Fruit fly (Drosophila melanogaster) whole organism, pupa: Measurements from ENCODE around the gene CG1317.

Source experiments
- CG10348 ChIP-seq: fragments of 200-800 bp; sonication (Bioruptor generic); IDR thresholded peaks from 2 replicates; pipeline ENCODE4 v1.3.6; 2022; ENCODE audit warnings: missing biosample characterization, missing genetic modification characterization
- CG12605 ChIP-seq: fragments of 200-800 bp; sonication (Bioruptor generic); IDR thresholded peaks from 2 replicates; pipeline ENCODE4 v1.3.6; 2022; ENCODE audit warnings: missing biosample characterization, missing genetic modification characterization
- CG13204 ChIP-seq: fragments of 200-800 bp; sonication (Bioruptor generic); optimal IDR thresholded peaks from 2 replicates; lab custom pipeline; 2018; ENCODE audit warnings: missing biosample characterization, mild to moderate bottlenecking, missing genetic modification characterization, moderate library complexity
- CG14655 ChIP-seq: fragments of 200-800 bp; sonication (Bioruptor generic); optimal IDR thresholded peaks from 3 replicates; lab custom pipeline; 2017; ENCODE audit warnings: mild to moderate bottlenecking, missing biosample characterization, missing genetic modification reagents, missing genetic modification characterization
- CG15710 ChIP-seq: fragments of 200-800 bp; sonication (Bioruptor generic); optimal IDR thresholded peaks from 2 replicates; lab custom pipeline; 2018; ENCODE audit warnings: missing biosample characterization, mild to moderate bottlenecking, missing genetic modification characterization, moderate library complexity
- CG17806 ChIP-seq: fragments of 200-800 bp; sonication (Bioruptor generic); optimal IDR thresholded peaks from 2 replicates; lab custom pipeline; 2018; ENCODE audit warnings: missing biosample characterization, mild to moderate bottlenecking, missing genetic modification characterization, moderate library complexity
- CG32121 ChIP-seq: fragments of 200-800 bp; sonication (Bioruptor generic); IDR thresholded peaks from 2 replicates; pipeline ENCODE4 v1.3.6; 2022; ENCODE audit warnings: missing biosample characterization, missing genetic modification characterization
- CG34367 ChIP-seq: fragments of 200-800 bp; sonication (Bioruptor generic); optimal IDR thresholded peaks from 2 replicates; lab custom pipeline; 2018; ENCODE audit warnings: missing biosample characterization, mild to moderate bottlenecking, missing genetic modification characterization
- CG4496 ChIP-seq: fragments of 200-800 bp; sonication (Bioruptor generic); IDR thresholded peaks from 3 replicates; pipeline ENCODE4 v1.3.6; 2022; ENCODE audit warnings: missing biosample characterization, missing genetic modification characterization
- CG8159 ChIP-seq: fragments of 200-800 bp; sonication (Bioruptor generic); optimal IDR thresholded peaks from 3 replicates; lab custom pipeline; 2018; ENCODE audit warnings: missing biosample characterization, mild to moderate bottlenecking, missing genetic modification characterization, moderate library complexity
- CG8301 ChIP-seq: fragments of 200-800 bp; sonication (Bioruptor generic); optimal IDR thresholded peaks from 2 replicates; lab custom pipeline; 2018; ENCODE audit warnings: missing biosample characterization, mild to moderate bottlenecking, missing genetic modification characterization
- CG9948 ChIP-seq: fragments of 200-800 bp; sonication (Bioruptor generic); optimal IDR thresholded peaks from 2 replicates; lab custom pipeline; 2018; ENCODE audit warnings: missing biosample characterization, mild to moderate bottlenecking, missing genetic modification characterization, moderate library complexity
- D1 ChIP-seq: fragments of 200-800 bp; sonication (Bioruptor generic); optimal IDR thresholded peaks from 2 replicates; lab custom pipeline; 2018; ENCODE audit warnings: missing biosample characterization, mild to moderate bottlenecking, missing genetic modification characterization, moderate library complexity
- EcR ChIP-seq: fragments of 200-800 bp; sonication (Bioruptor generic); optimal IDR thresholded peaks from 3 replicates; lab custom pipeline; 2019; ENCODE audit warnings: missing biosample characterization, missing genetic modification characterization, mild to moderate bottlenecking, moderate library complexity, missing genetic modification reagents
- Ets98B ChIP-seq: fragments of 200-800 bp; sonication (Bioruptor generic); IDR thresholded peaks from 2 replicates; pipeline ENCODE4 v1.3.6; 2022; ENCODE audit warnings: missing biosample characterization, missing genetic modification characterization
- Pif1A ChIP-seq: fragments of 200-800 bp; sonication (Bioruptor generic); optimal IDR thresholded peaks from 3 replicates; lab custom pipeline; 2016; ENCODE audit warnings: missing biosample characterization, missing genetic modification characterization
- Pif1B ChIP-seq: fragments of 200-800 bp; sonication (Bioruptor generic); optimal IDR thresholded peaks from 3 replicates; lab custom pipeline; 2016; ENCODE audit warnings: missing biosample characterization, missing genetic modification characterization
- Snoo ChIP-seq: fragments of 200-800 bp; sonication (Bioruptor generic); optimal IDR thresholded peaks from 3 replicates; lab custom pipeline; 2017; ENCODE audit warnings: missing biosample characterization, mild to moderate bottlenecking, missing genetic modification characterization, inconsistent platforms
- fd96Ca ChIP-seq: fragments of 200-800 bp; sonication (Bioruptor generic); IDR thresholded peaks from 3 replicates; pipeline ENCODE4 v1.3.6; 2022; ENCODE audit warnings: missing biosample characterization, missing genetic modification characterization
- gl ChIP-seq: fragments of 200-800 bp; sonication (Bioruptor generic); optimal IDR thresholded peaks from 2 replicates; lab custom pipeline; 2018; ENCODE audit warnings: missing biosample characterization, mild to moderate bottlenecking, missing genetic modification characterization
- rn ChIP-seq: fragments of 200-800 bp; sonication (Bioruptor generic); IDR thresholded peaks from 2 replicates; pipeline ENCODE4 v1.3.6; 2022; ENCODE audit warnings: missing biosample characterization, missing genetic modification characterization

Gene CG1317

DNA sequence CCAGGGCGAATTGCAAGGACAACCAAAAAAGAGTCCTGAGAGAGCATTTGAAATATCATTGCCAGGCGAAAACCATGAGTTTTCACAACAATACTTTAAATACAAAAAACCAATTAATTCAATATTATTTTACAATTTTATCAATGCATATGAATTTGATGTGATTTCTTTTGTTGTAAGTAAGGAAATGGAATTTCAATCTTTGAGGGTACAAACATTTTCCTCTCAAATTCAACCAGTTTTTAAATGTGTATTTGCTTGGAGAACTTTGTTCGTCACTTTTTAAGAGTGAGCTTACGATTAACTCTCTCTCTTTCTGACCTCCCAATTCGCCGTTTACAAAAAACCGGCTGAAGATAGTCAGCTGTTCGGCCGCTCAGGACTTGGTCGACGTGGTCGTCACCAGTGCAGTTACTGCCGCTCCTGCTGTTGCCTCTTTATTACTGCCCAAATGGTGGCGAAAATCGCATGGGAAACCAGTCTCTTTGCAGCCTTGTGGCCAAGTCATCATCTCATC is 39.9 kb upstream of the CG1317 start:
- TF ChIP-seq Pif1A (GFP tag; lab: Kevin White, UChicago) = peak; percentile 71
- peak; percentile 50 for TF ChIP-seq Pif1B (GFP tag; lab: Kevin White, UChicago)
- peak; percentile 73 for TF ChIP-seq CG8159 (tag; lab: Kevin White, UChicago)
- no peak for TF ChIP-seq rn (GFP tag; lab: Robert Waterston, UW)
- TF ChIP-seq CG17806 = peak; percentile 76
- peak; percentile 54 for TF ChIP-seq Ets98B (GFP tag; lab: Robert Waterston, UW)
- TF ChIP-seq CG8301 (tag; lab: Kevin White, UChicago) = peak; percentile 54
- peak; percentile 45 for TF ChIP-seq Snoo (tag; lab: Kevin White, UChicago)
- peak; percentile 56 for TF ChIP-seq CG14655 (GFP tag; lab: Kevin White, UChicago)
- no peak for TF ChIP-seq CG10348
- TF ChIP-seq CG12605 = peak; percentile 17; the same call in 1 of the 2 replicates
- peak; percentile 15 for TF ChIP-seq D1 (tag; lab: Kevin White, UChicago)
- TF ChIP-seq CG15710 = peak; percentile 58
- TF ChIP-seq fd96Ca (GFP tag; lab: Robert Waterston, UW) = no peak
- TF ChIP-seq CG13204 = no peak
- TF ChIP-seq CG32121 (GFP tag; lab: Robert Waterston, UW) = 0 out of 2 replicates have a peak, but pooled peaks have one; percentile 30
- peak; percentile 73 for TF ChIP-seq CG9948 (tag; lab: Kevin White, UChicago)
- TF ChIP-seq gl (tag; lab: Kevin White, UChicago) = peak; percentile 4
- peak; percentile 39; the same call in 1 of the 3 replicates for TF ChIP-seq CG4496 (GFP tag; lab: Robert Waterston, UW)
- peak; percentile 56 for TF ChIP-seq CG34367 (tag; lab: Kevin White, UChicago)
- no peak for TF ChIP-seq EcR (GFP tag; lab: Kevin White, UChicago)

DNA sequence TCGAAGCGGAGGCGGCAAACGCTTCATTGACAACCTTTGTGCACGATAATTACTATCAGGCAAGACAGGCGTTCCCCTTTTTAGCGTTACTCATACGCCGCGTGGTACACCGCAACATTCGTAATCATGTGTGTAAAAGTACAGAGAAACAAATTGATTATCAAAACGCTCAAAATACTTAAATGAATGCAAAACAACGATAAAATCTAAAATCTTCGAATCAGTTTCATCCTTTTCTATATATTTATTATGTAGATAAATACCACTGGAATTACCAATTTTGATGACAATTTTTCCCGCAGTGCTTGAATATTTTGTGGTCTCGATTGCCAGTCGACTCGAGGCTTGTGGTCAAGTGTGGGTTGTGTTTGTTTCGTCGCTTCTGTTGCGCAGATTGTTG is 39.1 kb upstream of the CG1317 start:
- TF ChIP-seq CG8301 (tag; lab: Kevin White, UChicago) (peak; percentile 49), fd96Ca (GFP tag; lab: Robert Waterston, UW) (no peak), Snoo (tag; lab: Kevin White, UChicago) (no peak), CG10348 (no peak), EcR (GFP tag; lab: Kevin White, UChicago) (no peak), CG12605 (peak; percentile 35; the same call in 1 of the 2 replicates), Ets98B (GFP tag; lab: Robert Waterston, UW) (peak; percentile 37; the same call in 1 of the 2 replicates), rn (GFP tag; lab: Robert Waterston, UW) (no peak), CG13204 (no peak), gl (tag; lab: Kevin White, UChicago) (no peak), CG4496 (GFP tag; lab: Robert Waterston, UW) (peak; percentile 52; the same call in 2 of the 3 replicates), CG15710 (peak; percentile 7), CG32121 (GFP tag; lab: Robert Waterston, UW) (peak; percentile 51), CG14655 (GFP tag; lab: Kevin White, UChicago) (no peak), CG9948 (tag; lab: Kevin White, UChicago) (peak; percentile 25), Pif1A (GFP tag; lab: Kevin White, UChicago) (peak; percentile 56), CG17806 (peak; percentile 48)

DNA sequence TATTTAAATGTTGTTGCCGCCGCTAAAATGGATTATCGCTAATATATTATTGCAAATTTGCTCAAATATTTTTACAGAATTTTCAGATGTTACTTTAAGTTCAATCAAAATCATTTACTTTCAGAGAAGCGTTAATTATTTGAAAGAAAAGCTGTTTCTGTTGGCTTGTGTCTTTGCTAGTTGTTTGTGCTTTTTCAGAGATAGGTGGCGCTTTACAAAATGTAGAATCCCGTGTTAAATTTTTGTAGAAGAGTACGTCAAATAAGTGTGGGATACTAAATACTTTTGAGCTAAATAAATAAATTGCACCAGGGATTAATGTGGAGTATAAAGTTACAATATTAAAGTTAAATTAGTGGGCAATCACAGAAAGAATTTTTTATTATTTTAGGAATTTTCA is 37.5 kb upstream of the CG1317 start:
- no peak for TF ChIP-seq fd96Ca (GFP tag; lab: Robert Waterston, UW)
- TF ChIP-seq D1 (tag; lab: Kevin White, UChicago) = peak; percentile 96
- no peak for TF ChIP-seq Pif1A (GFP tag; lab: Kevin White, UChicago)
- TF ChIP-seq gl (tag; lab: Kevin White, UChicago) = no peak
- TF ChIP-seq CG17806 = no peak
- TF ChIP-seq CG9948 (tag; lab: Kevin White, UChicago) = no peak
- TF ChIP-seq CG10348 = no peak
- TF ChIP-seq Snoo (tag; lab: Kevin White, UChicago) = no peak

dm6 chr3L:2407945-2408344 is 36.2 kb upstream of the CG1317 start:
- no peak for TF ChIP-seq CG17806
- TF ChIP-seq CG15710 = no peak
- peak; percentile 12 for TF ChIP-seq CG13204
- TF ChIP-seq D1 (tag; lab: Kevin White, UChicago) = no peak
- peak; percentile 40; the same call in 1 of the 3 replicates for TF ChIP-seq CG4496 (GFP tag; lab: Robert Waterston, UW)
- TF ChIP-seq Pif1B (GFP tag; lab: Kevin White, UChicago) = no peak
- 0 out of 3 replicates have a peak, but pooled peaks have one; percentile 6 for TF ChIP-seq fd96Ca (GFP tag; lab: Robert Waterston, UW)
- TF ChIP-seq EcR (GFP tag; lab: Kevin White, UChicago) = no peak
- TF ChIP-seq CG12605 = no peak
- TF ChIP-seq Ets98B (GFP tag; lab: Robert Waterston, UW) = peak; percentile 10; the same call in 1 of the 2 replicates
- peak; percentile 34; the same call in 1 of the 2 replicates for TF ChIP-seq CG32121 (GFP tag; lab: Robert Waterston, UW)

DNA sequence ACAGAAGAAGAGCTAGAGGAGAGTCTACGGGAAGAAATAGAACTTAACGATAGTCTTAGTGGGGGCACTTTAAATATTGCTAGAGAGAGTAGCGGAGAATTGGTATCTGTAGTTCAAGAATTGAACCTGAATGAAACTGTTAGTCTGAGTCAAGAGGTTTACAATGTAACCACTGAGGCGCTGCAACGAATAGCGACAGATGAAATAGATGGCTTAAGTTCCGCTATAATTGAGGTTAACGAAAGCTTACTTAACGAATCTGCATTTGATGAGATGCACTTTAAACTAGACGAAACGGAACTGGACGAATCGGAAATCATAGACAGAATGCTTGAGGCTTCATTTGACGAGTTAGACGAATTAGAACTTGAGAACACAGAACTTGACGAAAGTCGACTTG is 35.5 kb upstream of the CG1317 start:
- TF ChIP-seq Ets98B (GFP tag; lab: Robert Waterston, UW) = no peak
- no peak for TF ChIP-seq CG8159 (tag; lab: Kevin White, UChicago)
- TF ChIP-seq CG14655 (GFP tag; lab: Kevin White, UChicago) = no peak
- TF ChIP-seq CG17806 = no peak
- no peak for TF ChIP-seq CG32121 (GFP tag; lab: Robert Waterston, UW)
- no peak for TF ChIP-seq gl (tag; lab: Kevin White, UChicago)
- TF ChIP-seq rn (GFP tag; lab: Robert Waterston, UW) = no peak

dm6 chr3L:2402206-2402605 is 30.5 kb upstream of the CG1317 start:
- no peak for TF ChIP-seq rn (GFP tag; lab: Robert Waterston, UW)
- TF ChIP-seq fd96Ca (GFP tag; lab: Robert Waterston, UW) = no peak
- no peak for TF ChIP-seq CG12605
- TF ChIP-seq D1 (tag; lab: Kevin White, UChicago) = no peak
- no peak for TF ChIP-seq CG9948 (tag; lab: Kevin White, UChicago)
- no peak for TF ChIP-seq CG8159 (tag; lab: Kevin White, UChicago)
- no peak for TF ChIP-seq CG8301 (tag; lab: Kevin White, UChicago)
- no peak for TF ChIP-seq CG17806
- TF ChIP-seq EcR (GFP tag; lab: Kevin White, UChicago) = no peak
- no peak for TF ChIP-seq CG15710
- no peak for TF ChIP-seq CG14655 (GFP tag; lab: Kevin White, UChicago)
- no peak for TF ChIP-seq Ets98B (GFP tag; lab: Robert Waterston, UW)
- no peak for TF ChIP-seq Pif1B (GFP tag; lab: Kevin White, UChicago)
- no peak for TF ChIP-seq CG10348
- TF ChIP-seq CG13204 = no peak
- no peak for TF ChIP-seq CG4496 (GFP tag; lab: Robert Waterston, UW)
- no peak for TF ChIP-seq Pif1A (GFP tag; lab: Kevin White, UChicago)
- no peak for TF ChIP-seq CG34367 (tag; lab: Kevin White, UChicago)
- no peak for TF ChIP-seq Snoo (tag; lab: Kevin White, UChicago)
- TF ChIP-seq CG32121 (GFP tag; lab: Robert Waterston, UW) = no peak
